Worm (Caenorhabditis elegans) whole organism, young adult: ENCODE measurements around the gene rpl-33.
"Not testable (repeated sequence)": the region's sequence is repeated elsewhere in the genome, so short reads cannot be mapped to it uniquely, and the experiment has no call there.

ENCODE experiments used
- D2030.7 ChIP-seq: fragments of 200-800 bp; sonication (Bioruptor generic); IDR thresholded peaks from 2 replicates; pipeline ENCODE4 v1.3.6; 2022; ENCODE audit warnings: missing genetic modification reagents, missing genetic modification characterization, missing compliant biosample characterization
- K12H6.12 ChIP-seq: fragments of 200-800 bp; sonication (Bioruptor generic); optimal IDR thresholded peaks from 2 replicates; lab custom pipeline; 2018; ENCODE audit warnings: mild to moderate bottlenecking, missing genetic modification characterization, missing compliant biosample characterization
- Y56A3A.18 ChIP-seq: fragments of 200-800 bp; sonication (Bioruptor generic); IDR thresholded peaks from 2 replicates; pipeline ENCODE4 v1.3.6; 2022; ENCODE audit warnings: missing genetic modification reagents, missing genetic modification characterization, missing compliant biosample characterization
- Y95B8A.8 ChIP-seq: fragments of 200-800 bp; sonication (Bioruptor generic); IDR thresholded peaks from 2 replicates; pipeline ENCODE4 v1.3.6; 2022; ENCODE audit warnings: missing genetic modification reagents, missing genetic modification characterization, missing compliant biosample characterization
- akir-1 ChIP-seq: fragments of 200-800 bp; sonication (Bioruptor generic); optimal IDR thresholded peaks from 2 replicates; lab custom pipeline; 2018; ENCODE audit warnings: mild to moderate bottlenecking, missing genetic modification characterization, moderate library complexity, missing compliant biosample characterization
- cebp-2 ChIP-seq: fragments of 200-800 bp; sonication (Bioruptor generic); IDR thresholded peaks from 2 replicates; pipeline ENCODE4 v1.3.6; 2022; ENCODE audit warnings: missing genetic modification characterization, missing compliant biosample characterization
- ceh-40 ChIP-seq: fragments of 200-800 bp; sonication (Bioruptor generic); IDR thresholded peaks from 2 replicates; pipeline ENCODE4 v1.3.6; 2022; ENCODE audit warnings: missing genetic modification characterization, missing compliant biosample characterization
- ceh-58 ChIP-seq: fragments of 200-800 bp; sonication (Bioruptor generic); IDR thresholded peaks from 2 replicates; pipeline ENCODE4 v1.3.6; 2022; ENCODE audit warnings: missing genetic modification characterization, missing compliant biosample characterization
- chd-7 ChIP-seq: sonication (generic microtip); optimal IDR thresholded peaks from 2 replicates; lab custom pipeline; 2016; ENCODE audit warnings: mild to moderate bottlenecking, missing genetic modification characterization, moderate library complexity, missing compliant biosample characterization
- efl-1 ChIP-seq: fragments of 150-350 bp; optimal IDR thresholded peaks from 2 replicates; lab custom pipeline; 2014; ENCODE audit warnings: missing biosample characterization, missing genetic modification reagents, missing genetic modification characterization
- egl-18 ChIP-seq: fragments of 200-800 bp; sonication (Bioruptor generic); IDR thresholded peaks from 2 replicates; pipeline ENCODE4 v1.3.6; 2022; ENCODE audit warnings: missing genetic modification reagents, missing genetic modification characterization, missing compliant biosample characterization
- egl-44 ChIP-seq: fragments of 200-800 bp; sonication (Bioruptor generic); IDR thresholded peaks from 2 replicates; pipeline ENCODE4 v1.3.6; 2022; ENCODE audit warnings: missing genetic modification reagents, missing genetic modification characterization, missing compliant biosample characterization
- ets-4 ChIP-seq: fragments of 200-800 bp; sonication (Bioruptor generic); optimal IDR thresholded peaks from 2 replicates; lab custom pipeline; 2018; ENCODE audit warnings: mild to moderate bottlenecking, missing genetic modification characterization, missing compliant biosample characterization
- him-1 ChIP-seq: sonication (generic microtip); optimal IDR thresholded peaks from 2 replicates; lab custom pipeline; 2016; ENCODE audit warnings: missing genotype, missing genetic modification reagents, missing genetic modification characterization, missing compliant biosample characterization
- hmg-1.2 ChIP-seq: fragments of 200-800 bp; sonication (Bioruptor generic); IDR thresholded peaks from 2 replicates; pipeline ENCODE4 v1.3.6; 2022; ENCODE audit warnings: missing genetic modification reagents, missing genetic modification characterization, missing compliant biosample characterization
- hmg-20 ChIP-seq: fragments of 200-800 bp; sonication (Bioruptor generic); IDR thresholded peaks from 2 replicates; pipeline ENCODE4 v1.3.6; 2022; ENCODE audit warnings: missing genetic modification reagents, missing genetic modification characterization, missing compliant biosample characterization
- let-526 ChIP-seq: fragments of 200-800 bp; sonication (Bioruptor generic); IDR thresholded peaks from 2 replicates; pipeline ENCODE4 v1.3.6; 2022; ENCODE audit warnings: missing genetic modification reagents, missing genetic modification characterization, missing compliant biosample characterization
- let-607 ChIP-seq, 2 experiments: fragments of 200-800 bp in 1 of 2; sonication (Bioruptor generic) in 1 of 2; sonication (generic microtip) in 1 of 2; optimal IDR thresholded peaks; 2 replicates each; lab custom pipeline; 2016 to 2018; ENCODE audit warnings: mild to moderate bottlenecking in 2 of 2, missing compliant biosample characterization in 2 of 2, missing genetic modification characterization in 2 of 2, moderate library complexity in 2 of 2, missing genotype in 1 of 2
- lin-26 ChIP-seq: fragments of 200-800 bp; sonication (Bioruptor generic); IDR thresholded peaks from 2 replicates; pipeline ENCODE4 v1.3.6; 2022; ENCODE audit warnings: missing genetic modification reagents, missing genetic modification characterization, missing compliant biosample characterization
- lin-54 ChIP-seq: fragments of 200-800 bp; sonication (Bioruptor generic); optimal IDR thresholded peaks from 2 replicates; lab custom pipeline; 2018; ENCODE audit warnings: mild to moderate bottlenecking, missing genetic modification characterization, missing compliant biosample characterization
- lsl-1 ChIP-seq: fragments of 200-800 bp; sonication (Bioruptor generic); optimal IDR thresholded peaks from 2 replicates; lab custom pipeline; 2018; ENCODE audit warnings: mild to moderate bottlenecking, missing genetic modification characterization, moderate library complexity, missing compliant biosample characterization
- lsy-27 ChIP-seq: sonication (generic microtip); optimal IDR thresholded peaks from 2 replicates; lab custom pipeline; 2017; ENCODE audit warnings: missing genetic modification characterization, mild to moderate bottlenecking, missing compliant biosample characterization, antibody characterized with exemption, missing genotype, borderline replicate concordance; ENCODE audit not compliant: insufficient read depth
- madf-6 ChIP-seq: fragments of 200-800 bp; sonication (Bioruptor generic); IDR thresholded peaks from 2 replicates; pipeline ENCODE4 v1.3.6; 2022; ENCODE audit warnings: missing genetic modification reagents, missing genetic modification characterization, missing compliant biosample characterization
- madf-8 ChIP-seq: fragments of 200-800 bp; sonication (Bioruptor generic); conservative IDR thresholded peaks from 2 replicates; pipeline ENCODE4 v1.3.6; 2022; ENCODE audit warnings: missing genetic modification reagents, missing genetic modification characterization, missing compliant biosample characterization
- mcd-1 ChIP-seq: fragments of 200-800 bp; sonication (Bioruptor generic); IDR thresholded peaks from 2 replicates; pipeline ENCODE4 v1.3.6; 2022; ENCODE audit warnings: missing genetic modification reagents, missing genetic modification characterization, missing compliant biosample characterization
- nfya-2 ChIP-seq: fragments of 200-800 bp; sonication (Bioruptor generic); IDR thresholded peaks from 2 replicates; pipeline ENCODE4 v1.3.6; 2022; ENCODE audit warnings: missing genetic modification reagents, missing genetic modification characterization, missing compliant biosample characterization
- pha-4 ChIP-seq: fragments of 150-350 bp; sonication (generic microtip); optimal IDR thresholded peaks from 2 replicates; lab custom pipeline; 2014; ENCODE audit warnings: missing biosample characterization, missing genetic modification reagents, missing genetic modification characterization
- rcor-1 ChIP-seq: fragments of 200-800 bp; sonication (Bioruptor generic); IDR thresholded peaks from 2 replicates; pipeline ENCODE4 v1.3.6; 2022; ENCODE audit warnings: missing genetic modification reagents, missing genetic modification characterization, missing compliant biosample characterization
- sdz-38 ChIP-seq: sonication (generic microtip); optimal IDR thresholded peaks from 2 replicates; lab custom pipeline; 2016; ENCODE audit warnings: missing genotype, missing genetic modification characterization, missing compliant biosample characterization
- snpc-4 ChIP-seq, 5 experiments: fragments of 150-350 bp in 1 of 5; sonication (generic microtip) in 4 of 5; optimal IDR thresholded peaks; 2 replicates each; lab custom pipeline; 2014 to 2018; ENCODE audit warnings: missing genetic modification characterization in 5 of 5, missing biosample characterization in 3 of 5, antibody characterized with exemption in 2 of 5, mild to moderate bottlenecking in 2 of 5, missing compliant biosample characterization in 2 of 5, missing genotype in 2 of 5, moderate library complexity in 2 of 5, missing genetic modification reagents in 1 of 5
- tbx-9 ChIP-seq: sonication (generic microtip); optimal IDR thresholded peaks from 2 replicates; lab custom pipeline; 2016; ENCODE audit warnings: borderline replicate concordance, missing genetic modification characterization, inconsistent platforms, missing compliant biosample characterization
- xnd-1 ChIP-seq: sonication (generic microtip); optimal IDR thresholded peaks from 2 replicates; lab custom pipeline; 2016; ENCODE audit warnings: missing genotype, missing genetic modification reagents, missing genetic modification characterization, missing compliant biosample characterization
- ztf-22 ChIP-seq: fragments of 200-800 bp; sonication (Bioruptor generic); optimal IDR thresholded peaks from 2 replicates; lab custom pipeline; 2018; ENCODE audit warnings: mild to moderate bottlenecking, missing genetic modification characterization, moderate library complexity, missing compliant biosample characterization
- ztf-6 ChIP-seq: fragments of 200-800 bp; sonication (Bioruptor generic); IDR thresholded peaks from 2 replicates; pipeline ENCODE4 v1.3.6; 2022; ENCODE audit warnings: missing genetic modification reagents, missing genetic modification characterization, missing compliant biosample characterization

rpl-33 gene

DNA sequence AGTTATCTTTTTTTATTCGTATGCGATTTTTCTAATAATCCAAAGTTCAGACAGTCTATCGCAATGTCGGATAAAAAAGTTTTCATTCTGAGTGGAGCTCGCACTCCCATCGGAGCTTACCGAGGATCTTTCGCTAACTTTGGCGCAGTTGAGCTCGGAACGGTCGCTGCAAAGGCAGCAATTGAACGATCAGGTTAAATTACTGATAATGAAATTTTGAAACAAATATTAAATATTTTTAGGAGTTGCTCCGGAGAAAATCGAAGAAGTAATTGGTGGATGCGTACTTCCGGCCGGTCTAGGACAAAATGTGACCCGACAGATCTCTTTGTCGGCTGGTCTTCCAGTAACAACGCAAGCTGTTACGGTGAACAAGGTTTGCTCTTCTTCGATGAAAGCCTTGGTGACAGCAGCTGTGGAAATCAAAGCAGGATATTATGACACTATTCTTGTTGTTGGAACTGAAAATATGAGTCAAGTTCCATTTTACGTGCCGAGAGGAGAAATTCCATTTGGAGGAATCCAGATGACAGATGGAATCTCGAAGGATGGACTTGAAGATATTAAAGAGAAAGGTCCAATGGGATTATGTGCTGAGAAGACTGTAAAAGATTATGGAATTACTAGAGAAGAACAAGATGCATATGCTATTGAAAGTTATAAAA lies 29.7 kb upstream of the rpl-33 start, which contains the start of gene T02G5.7 (continued):
- TF ChIP-seq ztf-6 (GFP tag; lab: Robert Waterston, UW) (no peak), xnd-1 (tag; lab: Kevin White, UChicago) (no peak)

DNA sequence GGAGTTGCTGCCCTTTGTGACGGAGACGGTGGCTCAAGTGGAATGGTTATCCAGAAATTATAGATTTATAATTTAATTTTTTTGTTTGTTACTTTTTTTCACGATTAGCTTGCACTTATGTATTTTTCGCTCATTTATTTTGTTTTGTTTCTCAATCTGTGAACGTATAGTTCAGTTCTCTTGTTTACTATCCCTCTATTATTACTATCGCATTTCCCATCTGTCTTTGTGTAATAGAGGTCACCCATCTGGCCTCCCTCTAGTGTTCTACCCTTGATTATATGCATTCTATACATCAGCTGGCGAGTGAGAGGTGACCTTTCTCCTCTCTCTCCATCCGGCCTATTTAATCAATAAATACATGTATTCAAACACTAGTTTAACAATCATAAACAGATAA lies 21.3 kb upstream of the rpl-33 start, which contains the start of the genes T02G5.14 and T02G5.15:
Gene T02G5.14, plus strand, starts transcription at position 301 of the 400 bp plus-strand sequence.
Gene T02G5.15, plus strand, starts transcription at position 301 of the 400 bp plus-strand sequence.
- not testable (repeated sequence) for TF ChIP-seq chd-7 (tag; lab: Kevin White, UChicago); ceh-58; egl-18 (GFP tag; lab: Robert Waterston, UW)

DNA sequence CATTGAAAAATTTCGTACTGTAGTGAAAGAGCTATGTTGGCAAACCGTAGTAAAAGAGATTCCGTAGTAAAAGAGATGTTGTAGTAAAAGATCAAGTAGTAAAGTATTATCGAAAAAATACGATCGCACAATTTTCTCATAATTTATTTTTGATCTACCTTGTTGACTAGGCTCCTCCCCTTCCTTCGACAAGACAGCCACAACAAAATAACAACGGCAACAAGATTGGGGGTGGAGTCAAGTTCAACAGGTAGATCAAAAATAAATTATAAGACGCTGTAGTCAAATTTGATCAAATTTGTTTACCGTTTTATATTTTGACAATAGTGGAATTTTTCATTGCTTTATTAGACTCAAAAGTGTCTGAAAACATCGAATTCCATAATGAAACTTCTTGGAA lies 17.1 kb upstream of the rpl-33 start:
- TF ChIP-seq madf-8 (GFP tag; lab: Robert Waterston, UW) (peak; percentile 54), madf-6 (GFP tag; lab: Robert Waterston, UW) (peak; percentile 73)

DNA sequence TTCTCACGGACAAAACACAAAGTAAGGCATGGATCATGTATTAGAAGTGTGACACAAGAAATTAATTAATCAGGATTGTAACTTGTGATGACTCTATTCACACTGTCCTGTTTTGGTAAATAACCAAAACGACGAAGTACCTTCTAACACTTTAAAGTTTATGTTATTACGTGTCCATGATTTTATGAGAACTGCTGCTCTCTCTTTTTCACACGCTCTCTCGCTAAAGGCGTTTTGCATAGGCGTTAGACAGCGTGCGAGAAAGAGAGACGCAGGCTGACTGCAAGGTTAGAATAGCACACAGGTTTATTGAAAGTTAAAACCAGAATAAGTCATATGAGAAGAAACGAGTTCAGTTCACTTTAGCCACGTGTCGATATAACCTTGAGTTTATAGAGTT lies 15.3 kb upstream of the rpl-33 start:
- TF ChIP-seq ets-4 (no peak), egl-44 (GFP tag; lab: Robert Waterston, UW) (no peak), hmg-1.2 (GFP tag; lab: Robert Waterston, UW) (peak; percentile 84), Y95B8A.8 (GFP tag; lab: Robert Waterston, UW) (no peak), rcor-1 (no peak), lsl-1 (GFP tag; lab: Kevin White, UChicago) (no peak)

DNA sequence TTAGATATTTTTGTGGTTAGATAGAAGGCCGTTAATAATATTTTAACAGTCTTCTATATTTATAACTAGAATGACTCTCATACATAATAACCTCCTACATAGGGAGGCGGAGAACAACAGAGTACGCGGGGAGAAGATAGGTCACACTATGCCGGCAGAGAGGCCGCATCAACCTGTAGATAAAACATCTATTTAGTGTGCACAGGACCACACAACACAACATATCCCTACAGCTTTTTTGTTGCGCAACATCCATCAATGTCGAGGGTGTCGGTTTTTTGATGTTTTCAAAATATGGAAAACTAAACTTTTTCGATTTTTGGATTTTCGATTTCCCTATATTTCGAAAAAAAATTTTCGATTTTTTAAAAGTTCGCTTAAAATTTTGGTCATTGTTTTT lies 14.5 kb upstream of the rpl-33 start:
- no peak for TF ChIP-seq akir-1 (GFP tag; lab: Kevin White, UChicago)

DNA sequence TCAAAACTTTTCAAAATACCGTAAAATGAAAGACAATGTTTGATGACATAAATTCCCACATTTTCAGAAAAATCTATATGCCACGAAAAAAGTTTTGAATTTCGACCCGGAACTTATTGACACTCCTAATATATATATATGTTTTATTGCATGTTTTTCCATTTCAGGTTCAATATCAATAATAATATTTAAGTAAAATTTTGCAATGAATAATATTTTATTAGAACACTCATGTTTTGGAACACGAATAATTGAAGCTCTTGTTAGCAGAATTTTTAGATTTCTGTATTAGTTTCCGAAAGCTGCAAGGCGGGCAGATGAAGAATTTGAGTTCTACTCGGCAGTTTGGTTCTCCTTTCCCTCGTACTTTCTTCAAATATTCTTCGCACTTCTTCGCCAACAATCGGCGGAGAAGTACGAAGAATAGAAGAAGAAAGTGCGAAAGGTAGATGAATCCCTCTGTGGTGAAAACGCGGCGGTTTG lies 12.0 kb upstream of the rpl-33 start, which contains the start of gene T02G5.3:
Gene T02G5.3, plus strand, starts transcription at position 51 of the 483 bp plus-strand sequence.
- TF ChIP-seq lin-54 (GFP tag; lab: Kevin White, UChicago) (no peak), snpc-4 (GFP tag; optimal IDR thresholded peaks at IDR 0.05; lab: Kevin White, UChicago) (no peak), snpc-4 (tag; optimal IDR thresholded peaks at IDR 0.05; lab: Kevin White, UChicago) (no peak), tbx-9 (tag; lab: Kevin White, UChicago) (no peak), hmg-20 (GFP tag; lab: Robert Waterston, UW) (no peak), cebp-2 (no peak), nfya-2 (GFP tag; lab: Robert Waterston, UW) (no peak)

DNA sequence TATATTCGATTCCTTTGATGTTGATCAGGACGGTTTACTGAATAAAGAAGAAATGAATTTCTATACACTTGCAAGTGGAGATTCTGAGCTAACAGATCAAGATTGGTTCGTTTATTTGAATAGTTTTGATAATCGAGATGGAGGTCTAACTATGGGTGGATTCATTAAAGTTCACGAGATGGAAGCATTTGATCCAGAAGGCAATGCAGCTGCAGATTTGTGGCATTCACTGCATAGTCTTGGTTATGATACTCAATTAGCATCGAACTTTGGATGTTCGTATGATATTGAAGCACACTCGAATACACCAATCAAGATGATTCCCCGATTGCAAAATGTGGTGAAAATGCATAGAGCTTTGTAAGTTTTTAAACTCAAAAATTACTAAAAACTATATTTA lies 9.4 kb upstream of the rpl-33 start:
- no peak for TF ChIP-seq lsy-27
- TF ChIP-seq xnd-1 (tag; lab: Kevin White, UChicago): peak; percentile 22
- peak; percentile 58 for TF ChIP-seq madf-6 (GFP tag; lab: Robert Waterston, UW)
- TF ChIP-seq lin-26 (GFP tag; lab: Robert Waterston, UW): 0 out of 2 replicates have a peak, but pooled peaks have one; percentile 43
- no peak for TF ChIP-seq ceh-58
- peak; percentile 18 for TF ChIP-seq him-1 (tag; lab: Kevin White, UChicago)

DNA sequence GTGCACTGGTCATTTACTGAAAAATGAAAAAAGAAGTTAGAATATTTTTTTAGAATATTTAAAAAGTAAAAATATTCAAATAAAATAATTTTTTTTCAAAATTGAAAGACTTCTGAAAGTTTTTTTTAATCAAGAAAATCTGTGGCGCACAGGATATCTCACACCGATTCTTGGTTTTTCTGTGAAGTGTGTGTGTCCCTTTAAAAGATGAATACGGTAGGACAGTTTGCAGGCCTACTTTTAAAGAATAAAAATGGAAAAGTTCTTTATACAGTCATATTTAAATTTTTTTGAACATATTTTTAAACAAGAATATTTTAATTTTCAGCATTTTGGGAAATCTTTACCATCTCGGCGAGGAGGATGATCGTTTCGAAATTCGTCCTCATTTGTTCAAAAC lies 6.8 kb upstream of the rpl-33 start, which contains the start of gene mct-5:
Gene mct-5, minus strand, starts transcription at position 16 of the 400 bp plus-strand sequence.
- TF ChIP-seq let-607 (tag; optimal IDR thresholded peaks at IDR 0.05; lab: Kevin White, UChicago): no peak
- no peak for TF ChIP-seq Y56A3A.18 (GFP tag; lab: Robert Waterston, UW)
- TF ChIP-seq D2030.7 (GFP tag; lab: Robert Waterston, UW): 0 out of 2 replicates have a peak, but pooled peaks have one; percentile 10
- no peak for TF ChIP-seq ceh-58
- no peak for TF ChIP-seq pha-4 (tag; lab: Kevin White, UChicago)
- TF ChIP-seq ceh-40 (GFP tag; lab: Robert Waterston, UW): no peak
- TF ChIP-seq mcd-1: no peak
- no peak for TF ChIP-seq K12H6.12 (tag; lab: Kevin White, UChicago)
- TF ChIP-seq efl-1 (GFP tag; lab: Kevin White, UChicago): peak; percentile 30
- no peak for TF ChIP-seq sdz-38 (tag; lab: Kevin White, UChicago)
- TF ChIP-seq let-526 (GFP tag; lab: Robert Waterston, UW): no peak
- TF ChIP-seq ztf-22: no peak
